Worm (Caenorhabditis elegans): ENCODE results near the gene T13G4.7.

ce11 chrX:1223841-1224240, 17.9 kb upstream of the T13G4.7 start:
- TF ChIP-seq aly-2 (tag; optimal IDR thresholded peaks at IDR 0.05) (no peak), dmd-4 (tag; optimal IDR thresholded peaks at IDR 0.05) (no peak), nhr-6 (tag; optimal IDR thresholded peaks at IDR 0.05) (no peak)
